Fruit fly (Drosophila melanogaster): Measurements from ENCODE around the gene Imp.

The Imp gene

dm6 chrX:10857376-10857775 is 33.3 kb upstream of the Imp start, which contains the start of the genes sofe and CG2186 (continued):
- TF ChIP-seq CG10543 (GFP tag; optimal IDR thresholded peaks at IDR 0.05) (peak; percentile 27), CG2875 (GFP tag; optimal IDR thresholded peaks at IDR 0.05) (no peak), nerfin-1 (tag; optimal IDR thresholded peaks at IDR 0.05) (no peak), CG1024 (GFP tag; IDR thresholded peaks at IDR 0.05) (no peak), aop (GFP tag; IDR thresholded peaks at IDR 0.05) (no peak), CG12219 (GFP tag; optimal IDR thresholded peaks at IDR 0.05) (no peak), hb (GFP tag; IDR thresholded peaks at IDR 0.05; ENCODE audit: partially characterized antibody) (peak; percentile 76), CG12104 (GFP tag; optimal IDR thresholded peaks at IDR 0.05) (no peak), Usf (GFP tag; optimal IDR thresholded peaks at IDR 0.05) (no peak), CG34376 (GFP tag; optimal IDR thresholded peaks at IDR 0.05) (no peak), psq (GFP tag; optimal IDR thresholded peaks at IDR 0.05) (peak; percentile 21), CG15073 (GFP tag; optimal IDR thresholded peaks at IDR 0.05) (no peak), stwl (tag; optimal IDR thresholded peaks at IDR 0.05) (peak; percentile 77), CG2678 (tag; optimal IDR thresholded peaks at IDR 0.05) (no peak), CG12391 (tag; optimal IDR thresholded peaks at IDR 0.05) (peak; percentile 70), CG14667 (GFP tag; IDR thresholded peaks at IDR 0.05) (no peak), Atf6 (GFP tag; IDR thresholded peaks at IDR 0.05) (peak; percentile 40; the same call in 1 of the 2 replicates), lab (GFP tag; optimal IDR thresholded peaks at IDR 0.05) (no peak), CG13775 (GFP tag; optimal IDR thresholded peaks at IDR 0.05) (peak; percentile 57), pnt (GFP tag; optimal IDR thresholded peaks at IDR 0.05) (peak; percentile 35), ERR (GFP tag; optimal IDR thresholded peaks at IDR 0.05) (peak; percentile 28), run (tag; optimal IDR thresholded peaks at IDR 0.05) (no peak), CG8944 (GFP tag; optimal IDR thresholded peaks at IDR 0.05) (peak; percentile 44), CG18011 (GFP tag; optimal IDR thresholded peaks at IDR 0.05) (peak; percentile 12), zen (tag; optimal IDR thresholded peaks at IDR 0.05) (peak; percentile 59), GATAe (GFP tag; conservative IDR thresholded peaks at IDR 0.05) (no peak), CG30431 (GFP tag; optimal IDR thresholded peaks at IDR 0.05) (no peak), Oaz (GFP tag; IDR thresholded peaks at IDR 0.05) (no peak), lola (GFP tag; optimal IDR thresholded peaks at IDR 0.05) (peak in 1 of 3 experiments; percentile 24), CG10431 (GFP tag; optimal IDR thresholded peaks at IDR 0.05) (no peak), kay (GFP tag; optimal IDR thresholded peaks at IDR 0.05) (no peak), CG17361 (GFP tag; IDR thresholded peaks at IDR 0.05) (peak; percentile 55), CG1602 (GFP tag; optimal IDR thresholded peaks at IDR 0.05) (peak; percentile 58), NC2α (GFP tag; optimal IDR thresholded peaks at IDR 0.05) (peak; percentile 5), fru (optimal IDR thresholded peaks at IDR 0.05) (no peak), NC2β (GFP tag; optimal IDR thresholded peaks at IDR 0.05) (peak; percentile 64), sisA (GFP tag; IDR thresholded peaks at IDR 0.05) (peak; percentile 54), Ptx1 (GFP tag; IDR thresholded peaks at IDR 0.05) (peak; percentile 68), CG1832 (GFP tag; optimal IDR thresholded peaks at IDR 0.05) (no peak), Drgx (GFP tag; IDR thresholded peaks at IDR 0.05) (0 out of 2 replicates have a peak, but pooled peaks have one; percentile 19), klu (GFP tag; IDR thresholded peaks at IDR 0.05) (no peak), Poxn (GFP tag; IDR thresholded peaks at IDR 0.05) (no peak), bigmax (GFP tag; optimal IDR thresholded peaks at IDR 0.05) (no peak), yki (optimal IDR thresholded peaks at IDR 0.05) (no peak), Bgb (GFP tag; IDR thresholded peaks at IDR 0.05; ENCODE audit: partially characterized antibody) (peak; percentile 81), CG34224 (GFP tag; IDR thresholded peaks at IDR 0.05; ENCODE audit: partially characterized antibody) (peak; percentile 70), slou (GFP tag; optimal IDR thresholded peaks at IDR 0.05) (no peak), Rx (GFP tag; IDR thresholded peaks at IDR 0.05) (no peak), sug (tag; optimal IDR thresholded peaks at IDR 0.05) (no peak), Lim3 (GFP tag; IDR thresholded peaks at IDR 0.05) (no peak), sob (GFP tag; IDR thresholded peaks at IDR 0.05) (peak; percentile 65), NK7.1 (GFP tag; optimal IDR thresholded peaks at IDR 0.05) (peak; percentile 14)
